Worm (Caenorhabditis elegans): ENCODE measurements around the gene set-14.

The set-14 gene

DNA sequence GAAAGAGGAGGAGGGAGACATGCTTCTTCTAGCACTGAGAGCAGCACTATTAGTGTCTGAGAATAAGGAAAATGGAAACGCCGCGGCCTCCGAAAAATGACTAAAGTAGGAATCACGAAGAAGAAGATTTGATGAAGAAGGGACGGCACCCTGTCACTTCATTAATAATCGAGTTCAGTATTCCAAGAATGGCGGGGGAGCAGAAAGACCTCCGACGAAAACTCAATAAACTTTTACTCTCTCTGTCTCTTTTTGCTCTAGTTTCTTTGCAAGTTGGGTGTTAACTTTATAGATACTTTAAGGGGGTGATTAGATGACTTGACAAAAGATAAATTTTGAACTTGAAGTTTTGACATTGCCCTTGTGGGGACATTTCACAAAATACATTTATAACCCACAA, 26.8 kb downstream of the set-14 start (continued):
- TF ChIP-seq lin-38 (GFP tag; IDR thresholded peaks at IDR 0.05) (no peak), gei-8 (GFP tag; optimal IDR thresholded peaks at IDR 0.05) (no peak)

- TF ChIP-seq unc-62 (GFP tag; optimal IDR thresholded peaks at IDR 0.05 in 1 of 2) (peak in 1 of 2 experiments; percentile 74), unc-62 (tag; optimal IDR thresholded peaks at IDR 0.05) (no peak), fos-1 (tag; optimal IDR thresholded peaks at IDR 0.05) (no peak)
Measured at ce11 chrII:10767977-10768376, 28.1 kb downstream of the set-14 start.

DNA sequence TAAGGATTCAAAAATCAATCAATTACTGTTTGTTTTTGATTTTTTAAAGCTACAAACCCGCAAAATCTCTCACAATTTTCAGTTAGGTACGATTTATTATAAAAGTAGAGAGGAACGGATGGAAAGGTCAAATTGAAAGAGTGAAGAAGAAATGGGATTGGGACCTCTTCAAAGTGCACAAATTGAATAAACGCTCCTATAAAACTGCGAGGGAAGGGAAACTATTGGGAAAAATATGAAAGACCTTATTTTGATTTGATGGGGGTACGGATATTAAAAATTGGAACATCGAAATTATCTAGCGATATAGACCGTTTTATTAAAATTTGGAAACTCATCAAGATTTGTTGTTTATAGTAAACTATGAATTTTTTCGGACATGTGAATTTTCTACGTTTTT, 29.3 kb downstream of the set-14 start:
- TF ChIP-seq lir-3 (tag; optimal IDR thresholded peaks at IDR 0.05): no peak
- TF ChIP-seq T26A8.4 (GFP tag; IDR thresholded peaks at IDR 0.05): no peak
- no peak for TF ChIP-seq ceh-32 (tag; optimal IDR thresholded peaks at IDR 0.05; ENCODE audit: poor library complexity)
- TF ChIP-seq ztf-11 (tag; optimal IDR thresholded peaks at IDR 0.05): no peak
- no peak for TF ChIP-seq nhr-77 (tag; optimal IDR thresholded peaks at IDR 0.05)

- TF ChIP-seq aly-2 (tag; optimal IDR thresholded peaks at IDR 0.05): no peak
- TF ChIP-seq ztf-7 (tag; optimal IDR thresholded peaks at IDR 0.05): no peak
- TF ChIP-seq aha-1 (tag): peak; percentile 91
Measured at ce11 chrII:10765238-10765637, 30.9 kb downstream of the set-14 start.

- TF ChIP-seq ctbp-1 (GFP tag; IDR thresholded peaks at IDR 0.05) (peak; percentile 68; the same call in 1 of the 2 replicates), nhr-28 (tag; optimal IDR thresholded peaks at IDR 0.05) (no peak), gei-8 (GFP tag; optimal IDR thresholded peaks at IDR 0.05) (no peak), fos-1 (tag; optimal IDR thresholded peaks at IDR 0.05) (no peak), cey-2 (tag; optimal IDR thresholded peaks at IDR 0.05; ENCODE audit: borderline replicate concordance, insufficient read depth) (no peak), fkh-10 (GFP tag; optimal IDR thresholded peaks at IDR 0.05) (peak; percentile 70), aha-1 (tag) (peak; percentile 86), php-3 (GFP tag; IDR thresholded peaks at IDR 0.05) (no peak), ces-1 (GFP tag; optimal IDR thresholded peaks at IDR 0.05) (peak; percentile 31)
Measured at ce11 chrII:10761653-10762052, 34.4 kb downstream of the set-14 start.

ce11 chrII:10760801-10761200, 35.3 kb downstream of the set-14 start:
- TF ChIP-seq unc-62 (GFP tag; optimal IDR thresholded peaks at IDR 0.05 in 1 of 2): peak in 1 of 2 experiments; percentile 22
- TF ChIP-seq unc-62 (tag; optimal IDR thresholded peaks at IDR 0.05): no peak
- TF ChIP-seq gei-8 (GFP tag; optimal IDR thresholded peaks at IDR 0.05): no peak

- TF ChIP-seq zip-2 (tag; optimal IDR thresholded peaks at IDR 0.05): no peak
- TF ChIP-seq unc-62 (GFP tag; optimal IDR thresholded peaks at IDR 0.05 in 1 of 2): peak in 1 of 2 experiments; percentile 10
- no peak for TF ChIP-seq unc-62 (tag; optimal IDR thresholded peaks at IDR 0.05)
- TF ChIP-seq daf-19 (GFP tag; conservative IDR thresholded peaks at IDR 0.05): no peak
- TF ChIP-seq aly-2 (tag; optimal IDR thresholded peaks at IDR 0.05): no peak
- peak; percentile 92 for TF ChIP-seq aha-1 (tag)
- TF ChIP-seq D1046.2 (GFP tag; IDR thresholded peaks at IDR 0.05): no peak
- no peak for TF ChIP-seq nhr-102 (tag; optimal IDR thresholded peaks at IDR 0.05)
- TF ChIP-seq Y105C5A.15 (GFP tag; IDR thresholded peaks at IDR 0.05): no peak
- no peak for TF ChIP-seq dmd-9 (GFP tag; IDR thresholded peaks at IDR 0.05)
- TF ChIP-seq spr-3 (GFP tag; optimal IDR thresholded peaks at IDR 0.05): no peak
Measured at ce11 chrII:10759425-10759824, 36.7 kb downstream of the set-14 start.

DNA sequence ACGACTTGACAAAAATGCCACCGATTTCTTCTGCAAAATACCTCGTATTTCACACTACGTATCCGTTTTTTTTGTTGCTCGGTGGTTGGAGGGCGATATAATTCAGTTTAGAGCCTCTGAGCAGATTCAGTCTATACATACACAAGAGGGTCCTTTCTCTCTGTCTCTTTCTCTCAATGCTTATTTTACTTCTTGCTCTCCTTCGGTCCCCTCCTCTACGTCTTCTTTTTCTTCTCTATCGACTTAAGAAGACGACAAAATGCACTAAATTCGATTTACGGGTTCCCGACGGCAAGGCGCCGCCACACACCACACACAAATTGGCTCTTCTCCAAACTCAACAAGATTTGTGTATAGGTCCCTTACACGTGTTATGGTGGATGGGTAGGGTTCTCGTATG, 37.1 kb downstream of the set-14 start:
- no peak for TF ChIP-seq jun-1 (tag; optimal IDR thresholded peaks at IDR 0.05)
- TF ChIP-seq ces-1 (GFP tag; optimal IDR thresholded peaks at IDR 0.05): peak; percentile 88
- TF ChIP-seq aha-1 (tag): peak; percentile 26
- no peak for TF ChIP-seq ceh-82 (tag; optimal IDR thresholded peaks at IDR 0.05)
- TF ChIP-seq lsy-2 (tag; optimal IDR thresholded peaks at IDR 0.05): peak in 1 of 2 experiments; percentile 14
- TF ChIP-seq ctbp-1 (GFP tag; IDR thresholded peaks at IDR 0.05): peak; percentile 73
- peak; percentile 86 for TF ChIP-seq fkh-10 (GFP tag; optimal IDR thresholded peaks at IDR 0.05)

Measured in whole organism, L4 larva.